Worm (Caenorhabditis elegans): ENCODE results near the gene meg-1.

meg-1 gene

ce11 chrX:13937910-13938309, 8.5 kb upstream of the meg-1 start:
- TF ChIP-seq pes-1 (GFP tag; IDR thresholded peaks at IDR 0.05) (no peak), ama-1 (optimal IDR thresholded peaks at IDR 0.05) (no peak), ceh-13 (GFP tag; optimal IDR thresholded peaks at IDR 0.05) (no peak), tbx-11 (GFP tag; IDR thresholded peaks at IDR 0.05) (no peak), sea-1 (GFP tag; conservative IDR thresholded peaks at IDR 0.05) (no peak), scrt-1 (GFP tag; IDR thresholded peaks at IDR 0.05) (no peak), ceh-36 (tag; optimal IDR thresholded peaks at IDR 0.05) (no peak)

DNA sequence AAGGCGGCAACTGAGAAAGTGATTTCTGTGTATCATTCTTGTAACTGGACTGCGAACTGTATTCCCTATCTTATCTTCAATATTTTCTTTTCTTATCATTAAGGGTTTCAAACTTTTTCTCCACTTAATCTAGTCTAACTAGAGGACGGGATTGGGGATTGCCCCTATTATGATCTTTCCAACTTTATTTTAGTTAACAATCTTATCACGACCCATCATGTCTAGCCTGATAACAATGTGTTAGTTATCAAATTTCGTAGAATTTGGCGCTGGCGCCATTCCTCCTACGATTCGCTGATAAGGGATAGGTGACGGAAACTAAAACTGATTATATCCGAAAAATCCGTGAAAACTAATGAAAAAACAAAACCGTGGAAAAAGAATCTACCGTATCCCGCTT, 7.9 kb upstream of the meg-1 start:
- no peak for TF ChIP-seq ceh-36 (tag; optimal IDR thresholded peaks at IDR 0.05)
- TF ChIP-seq aly-1 (tag; optimal IDR thresholded peaks at IDR 0.05): no peak
- TF ChIP-seq ama-1 (optimal IDR thresholded peaks at IDR 0.05): no peak
- no peak for TF ChIP-seq ceh-13 (GFP tag; optimal IDR thresholded peaks at IDR 0.05)
- TF ChIP-seq pes-1 (GFP tag; IDR thresholded peaks at IDR 0.05): no peak
- TF ChIP-seq ets-7 (tag; optimal IDR thresholded peaks at IDR 0.05): no peak
- TF ChIP-seq F13C5.2 (tag; optimal IDR thresholded peaks at IDR 0.05): no peak
- no peak for TF ChIP-seq tbx-11 (GFP tag; IDR thresholded peaks at IDR 0.05)
- TF ChIP-seq flt-1 (GFP tag; IDR thresholded peaks at IDR 0.05): no peak
- TF ChIP-seq hnd-1 (tag; optimal IDR thresholded peaks at IDR 0.05): no peak
- no peak for TF ChIP-seq scrt-1 (GFP tag; IDR thresholded peaks at IDR 0.05)
- TF ChIP-seq hmbx-1 (tag; optimal IDR thresholded peaks at IDR 0.05): no peak

DNA sequence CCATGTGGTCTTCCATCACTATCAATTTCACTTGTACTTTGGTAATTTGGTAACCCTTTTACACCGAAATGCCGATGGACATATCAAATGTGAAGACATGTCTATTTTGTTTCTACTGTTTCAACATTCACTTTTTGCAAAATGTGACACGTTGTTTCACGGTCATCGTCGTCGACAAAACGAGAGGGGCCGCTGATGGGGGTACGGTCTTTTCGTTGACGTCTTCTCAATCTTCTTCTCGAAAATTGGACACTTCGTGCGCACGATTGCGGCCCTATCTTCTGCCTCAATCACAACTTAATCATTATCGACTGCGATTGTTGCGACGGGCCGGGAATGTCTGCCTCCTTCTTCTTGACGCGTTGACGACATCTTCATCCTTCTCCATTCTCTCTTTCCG, 7.3 kb upstream of the meg-1 start:
- TF ChIP-seq ama-1 (optimal IDR thresholded peaks at IDR 0.05): no peak

DNA sequence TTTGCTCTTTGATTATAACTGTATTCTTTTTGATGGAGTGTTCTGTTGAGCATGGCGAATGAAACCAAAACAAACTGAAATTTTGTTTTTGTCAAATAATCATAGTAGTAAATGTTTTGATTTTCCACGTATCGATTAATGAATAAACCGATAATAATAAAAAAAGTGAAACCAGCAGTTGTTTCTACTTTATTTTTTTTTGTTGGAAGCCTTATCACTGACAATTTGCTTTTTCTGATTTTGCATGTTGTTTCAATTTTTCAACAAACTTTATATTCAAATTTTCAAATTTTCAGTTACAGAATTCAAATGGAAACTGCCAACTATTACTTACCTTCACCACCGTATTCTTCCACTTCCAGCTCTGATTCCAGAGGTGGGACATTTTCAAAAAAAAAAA, 5.1 kb upstream of the meg-1 start, which contains the start of gene elt-3:
elt-3 (plus strand) TSS at position 301 of the 400 bp plus-strand sequence.
- TF ChIP-seq ceh-13 (GFP tag; optimal IDR thresholded peaks at IDR 0.05) (no peak), aly-1 (tag; optimal IDR thresholded peaks at IDR 0.05) (no peak), hnd-1 (tag; optimal IDR thresholded peaks at IDR 0.05) (no peak), F13C5.2 (tag; optimal IDR thresholded peaks at IDR 0.05) (no peak), hmg-4 (GFP tag; optimal IDR thresholded peaks at IDR 0.05) (no peak), scrt-1 (GFP tag; IDR thresholded peaks at IDR 0.05) (no peak), ceh-36 (tag; optimal IDR thresholded peaks at IDR 0.05) (no peak), tbx-11 (GFP tag; IDR thresholded peaks at IDR 0.05) (no peak), ama-1 (optimal IDR thresholded peaks at IDR 0.05) (no peak), pes-1 (GFP tag; IDR thresholded peaks at IDR 0.05) (no peak), tra-4 (tag; optimal IDR thresholded peaks at IDR 0.05) (no peak), B0310.2 (tag; optimal IDR thresholded peaks at IDR 0.05) (no peak), hmbx-1 (tag; optimal IDR thresholded peaks at IDR 0.05) (no peak), tbx-37 (GFP tag; conservative IDR thresholded peaks at IDR 0.05) (no peak), flt-1 (GFP tag; IDR thresholded peaks at IDR 0.05) (no peak), sea-1 (GFP tag; conservative IDR thresholded peaks at IDR 0.05) (no peak)

DNA sequence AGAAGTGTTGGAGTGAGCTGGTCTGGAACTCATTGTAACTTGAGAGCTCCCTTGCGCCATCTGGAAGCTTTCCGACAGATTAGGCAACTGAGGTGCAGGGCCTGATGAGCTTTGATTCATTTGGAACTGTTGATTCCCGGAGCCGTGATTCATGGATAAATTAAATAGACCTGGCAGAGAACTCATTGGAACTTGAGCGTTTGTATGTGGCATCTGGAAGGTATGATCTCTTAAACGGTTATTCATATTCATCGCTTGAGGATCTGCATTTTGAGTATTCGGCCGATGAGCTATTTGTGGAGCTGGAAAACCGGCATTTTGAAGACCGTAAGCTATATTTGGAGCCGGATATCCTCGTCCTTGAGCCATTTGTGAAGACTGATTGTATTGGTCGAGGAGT, 902 bp downstream of the meg-1 start:
- TF ChIP-seq tra-4 (tag; optimal IDR thresholded peaks at IDR 0.05) (no peak), tbx-37 (GFP tag; conservative IDR thresholded peaks at IDR 0.05) (no peak), sea-1 (GFP tag; conservative IDR thresholded peaks at IDR 0.05) (no peak), scrt-1 (GFP tag; IDR thresholded peaks at IDR 0.05) (no peak), pes-1 (GFP tag; IDR thresholded peaks at IDR 0.05) (no peak)

ce11 chrX:13926029-13926428, 3.4 kb downstream of the meg-1 start, which contains the start of gene meg-2:
Gene meg-2, minus strand, starts transcription at chrX:13926129.
- no peak for TF ChIP-seq hmbx-1 (tag; optimal IDR thresholded peaks at IDR 0.05)
- no peak for TF ChIP-seq ceh-36 (tag; optimal IDR thresholded peaks at IDR 0.05)

- TF ChIP-seq F13C5.2 (tag; optimal IDR thresholded peaks at IDR 0.05) (no peak), hmg-4 (GFP tag; optimal IDR thresholded peaks at IDR 0.05) (peak; percentile 22), aly-1 (tag; optimal IDR thresholded peaks at IDR 0.05) (no peak), pes-1 (GFP tag; IDR thresholded peaks at IDR 0.05) (no peak)
Observed at ce11 chrX:13920374-13920986, 9.0 kb downstream of the meg-1 start.

DNA sequence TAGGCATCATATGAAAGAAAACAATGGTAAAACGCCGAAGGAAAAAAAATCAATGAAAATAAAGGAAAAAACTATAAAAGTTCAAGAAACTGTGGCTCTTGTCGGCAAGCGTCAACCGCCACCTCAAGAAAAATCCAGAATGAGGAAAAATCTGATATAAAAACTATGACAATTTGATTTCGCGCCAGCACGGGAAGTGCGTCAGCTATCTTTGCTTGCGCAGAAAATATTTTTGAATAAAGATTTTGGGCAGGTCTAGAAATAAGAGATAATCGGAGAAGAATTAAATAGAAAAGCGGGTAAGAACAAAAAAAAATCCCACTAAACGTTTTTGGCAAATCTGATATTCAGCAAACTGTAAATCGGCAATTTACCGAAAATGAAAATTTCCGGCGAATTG, 11.3 kb downstream of the meg-1 start:
- TF ChIP-seq flt-1 (GFP tag; IDR thresholded peaks at IDR 0.05) (no peak), pes-1 (GFP tag; IDR thresholded peaks at IDR 0.05) (no peak), ceh-13 (GFP tag; optimal IDR thresholded peaks at IDR 0.05) (no peak), tbx-11 (GFP tag; IDR thresholded peaks at IDR 0.05) (no peak), ama-1 (optimal IDR thresholded peaks at IDR 0.05) (no peak), ceh-36 (tag; optimal IDR thresholded peaks at IDR 0.05) (no peak), ets-7 (tag; optimal IDR thresholded peaks at IDR 0.05) (no peak), sea-1 (GFP tag; conservative IDR thresholded peaks at IDR 0.05) (no peak), hmg-4 (GFP tag; optimal IDR thresholded peaks at IDR 0.05) (no peak)

DNA sequence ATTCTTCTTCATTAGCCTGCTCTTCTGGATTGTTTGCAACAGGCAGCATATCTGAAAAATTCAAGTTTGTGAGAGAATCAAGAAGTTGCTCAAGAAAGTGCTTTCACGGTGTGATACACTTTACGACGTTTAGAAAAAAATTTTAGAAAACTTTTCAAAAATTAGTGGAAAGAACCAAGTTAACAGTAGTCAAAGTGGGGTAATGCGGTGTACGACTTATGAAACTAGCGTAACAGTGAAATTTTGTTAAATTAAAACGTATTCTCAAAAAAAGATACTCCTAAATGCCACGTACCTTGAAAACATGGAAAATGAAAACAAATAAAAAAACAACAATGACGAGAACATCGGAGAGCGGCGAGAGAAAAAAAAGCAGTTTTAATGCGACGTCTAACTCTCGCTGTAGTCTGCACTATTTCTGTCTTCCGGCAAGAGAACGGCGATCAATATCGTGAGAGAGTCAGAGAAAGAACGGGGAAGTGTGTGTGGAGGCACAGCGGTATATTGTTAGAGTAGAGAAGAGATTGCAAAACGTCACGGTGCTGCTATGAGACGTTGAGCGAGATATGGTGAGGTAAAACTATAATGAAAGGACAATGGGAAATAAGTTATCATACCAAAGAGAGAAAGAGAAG, 12.2 kb downstream of the meg-1 start, which contains the start of gene ekl-5:
ekl-5 (minus strand) TSS at position 51 of the 635 bp plus-strand sequence.
- peak; percentile 11 for TF ChIP-seq hmg-4 (GFP tag; optimal IDR thresholded peaks at IDR 0.05)
- TF ChIP-seq ceh-13 (GFP tag; optimal IDR thresholded peaks at IDR 0.05): no peak

Data from whole organism, early embryonic.